Fruit fly (Drosophila melanogaster): ENCODE measurements around the gene CG11672.

CG11672 gene

DNA sequence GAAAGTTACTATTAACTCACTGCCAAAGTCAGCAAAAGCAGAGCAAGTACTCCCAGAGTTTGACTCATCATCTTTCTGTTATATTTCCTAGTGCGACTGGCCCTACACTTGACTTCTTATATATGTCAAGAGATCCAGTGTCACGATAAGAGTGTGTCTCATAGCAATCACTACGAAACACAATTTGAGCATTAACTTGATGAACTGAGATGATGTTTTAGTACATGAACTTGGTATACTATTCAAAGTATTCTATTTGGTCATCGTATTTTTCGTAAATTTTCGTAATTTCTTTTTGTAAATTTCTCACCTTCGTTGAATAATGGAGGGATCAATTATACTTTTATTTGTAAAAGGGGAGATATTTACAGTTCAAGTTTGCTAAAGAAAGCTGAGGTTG is at the start of gene CG11672:
TSS of gene CG11672 (minus strand) at position 101 of the 400 bp plus-strand sequence.
- no peak for TF ChIP-seq Crg-1 (GFP tag; optimal IDR thresholded peaks at IDR 0.05)
- no peak for TF ChIP-seq pad (GFP tag; optimal IDR thresholded peaks at IDR 0.05)

DNA sequence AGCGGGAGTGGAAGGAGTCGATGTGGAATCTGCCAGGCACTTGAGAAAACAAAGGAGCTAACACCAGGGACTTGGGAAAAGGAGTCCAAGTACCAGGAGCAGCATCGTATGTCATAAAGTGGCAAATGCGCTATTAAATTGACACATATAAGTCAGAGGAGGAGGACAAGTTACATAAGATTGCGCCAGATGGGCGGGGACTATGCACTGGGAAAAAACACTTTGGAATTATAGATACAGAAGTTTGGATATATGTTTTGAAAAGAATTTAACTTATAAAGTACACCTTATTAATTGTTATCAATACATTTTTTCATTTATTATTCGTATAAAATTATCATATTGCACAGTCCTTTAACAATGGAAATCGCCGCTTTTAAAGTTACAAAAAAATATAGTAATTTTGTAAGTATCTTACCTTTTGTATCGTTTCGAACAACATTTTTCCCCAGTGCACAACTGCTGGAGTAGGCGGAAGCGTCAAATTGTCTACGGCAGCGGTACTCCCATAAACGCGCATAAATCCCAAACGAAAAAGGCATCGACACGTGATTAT is 45.7 kb upstream of the CG11672 start:
- TF ChIP-seq Crg-1 (GFP tag; optimal IDR thresholded peaks at IDR 0.05), result no peak
- no peak for TF ChIP-seq cic (GFP tag; optimal IDR thresholded peaks at IDR 0.05)
- TF ChIP-seq tj (GFP tag; optimal IDR thresholded peaks at IDR 0.05), result no peak
- TF ChIP-seq CG7101 (tag; optimal IDR thresholded peaks at IDR 0.05), result no peak
- TF ChIP-seq CG11617 (GFP tag; optimal IDR thresholded peaks at IDR 0.05), result no peak
- no peak for TF ChIP-seq pad (GFP tag; optimal IDR thresholded peaks at IDR 0.05)
- no peak for TF ChIP-seq cnc (optimal IDR thresholded peaks at IDR 0.05)
- TF ChIP-seq CG5204 (GFP tag; optimal IDR thresholded peaks at IDR 0.05), result no peak
- TF ChIP-seq Hr96 (GFP tag; optimal IDR thresholded peaks at IDR 0.05), result no peak
- TF ChIP-seq Mnt (GFP tag; optimal IDR thresholded peaks at IDR 0.05), result no peak
- no peak for TF ChIP-seq kay (GFP tag; ENCODE audit: borderline replicate concordance)
- TF ChIP-seq CG33017 (tag; optimal IDR thresholded peaks at IDR 0.05), result no peak

DNA sequence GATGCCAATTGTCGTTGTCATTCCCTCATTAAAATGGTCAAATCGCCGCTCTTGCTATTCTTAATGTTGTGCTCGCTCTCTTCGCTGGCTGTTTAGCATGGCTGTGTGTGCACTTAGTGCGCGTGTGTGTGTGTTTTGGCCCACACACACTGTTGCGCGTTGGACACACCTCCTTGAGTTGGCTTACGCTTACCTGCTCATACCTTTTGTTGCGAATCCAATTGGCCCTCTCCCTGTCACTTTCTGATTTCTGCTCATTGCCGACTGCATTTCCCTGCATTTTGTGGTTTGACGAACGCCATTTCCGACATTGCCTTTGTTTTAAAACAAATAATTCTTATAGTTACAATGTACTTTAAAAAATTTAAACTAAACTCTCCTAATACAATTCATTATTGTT is 44.6 kb upstream of the CG11672 start:
- no peak for TF ChIP-seq CG1620 (GFP tag; optimal IDR thresholded peaks at IDR 0.05)
- no peak for TF ChIP-seq toe (GFP tag; optimal IDR thresholded peaks at IDR 0.05)
- TF ChIP-seq Mnt (GFP tag; optimal IDR thresholded peaks at IDR 0.05), result no peak
- no peak for TF ChIP-seq bab1 (GFP tag; optimal IDR thresholded peaks at IDR 0.05)
- TF ChIP-seq cnc (optimal IDR thresholded peaks at IDR 0.05), result no peak
- no peak for TF ChIP-seq CG5204 (GFP tag; optimal IDR thresholded peaks at IDR 0.05)
- TF ChIP-seq CG12768 (GFP tag; optimal IDR thresholded peaks at IDR 0.05), result no peak
- no peak for TF ChIP-seq Clk (GFP tag; optimal IDR thresholded peaks at IDR 0.05)
- TF ChIP-seq Hr96 (GFP tag; optimal IDR thresholded peaks at IDR 0.05), result no peak
- TF ChIP-seq CG33017 (tag; optimal IDR thresholded peaks at IDR 0.05), result no peak
- no peak for TF ChIP-seq cic (GFP tag; optimal IDR thresholded peaks at IDR 0.05)

DNA sequence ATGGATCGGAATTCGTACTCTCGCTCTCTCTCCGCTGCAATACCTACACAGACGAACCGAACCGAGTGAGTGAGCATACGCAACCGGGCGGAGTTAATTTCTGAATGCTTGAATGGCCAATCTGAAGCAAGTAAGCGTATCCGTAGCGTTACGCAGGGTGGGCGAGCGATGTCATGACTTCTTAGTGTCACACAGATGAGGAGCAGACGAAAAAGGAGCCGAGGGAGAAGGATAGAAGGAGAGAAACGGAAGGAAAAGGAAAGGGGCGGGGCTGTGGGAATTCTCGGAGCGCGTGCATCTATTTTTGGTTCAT is 44.0 kb upstream of the CG11672 start:
- no peak for TF ChIP-seq cnc (optimal IDR thresholded peaks at IDR 0.05)
- TF ChIP-seq kay (GFP tag; ENCODE audit: borderline replicate concordance), result peak; percentile 12

DNA sequence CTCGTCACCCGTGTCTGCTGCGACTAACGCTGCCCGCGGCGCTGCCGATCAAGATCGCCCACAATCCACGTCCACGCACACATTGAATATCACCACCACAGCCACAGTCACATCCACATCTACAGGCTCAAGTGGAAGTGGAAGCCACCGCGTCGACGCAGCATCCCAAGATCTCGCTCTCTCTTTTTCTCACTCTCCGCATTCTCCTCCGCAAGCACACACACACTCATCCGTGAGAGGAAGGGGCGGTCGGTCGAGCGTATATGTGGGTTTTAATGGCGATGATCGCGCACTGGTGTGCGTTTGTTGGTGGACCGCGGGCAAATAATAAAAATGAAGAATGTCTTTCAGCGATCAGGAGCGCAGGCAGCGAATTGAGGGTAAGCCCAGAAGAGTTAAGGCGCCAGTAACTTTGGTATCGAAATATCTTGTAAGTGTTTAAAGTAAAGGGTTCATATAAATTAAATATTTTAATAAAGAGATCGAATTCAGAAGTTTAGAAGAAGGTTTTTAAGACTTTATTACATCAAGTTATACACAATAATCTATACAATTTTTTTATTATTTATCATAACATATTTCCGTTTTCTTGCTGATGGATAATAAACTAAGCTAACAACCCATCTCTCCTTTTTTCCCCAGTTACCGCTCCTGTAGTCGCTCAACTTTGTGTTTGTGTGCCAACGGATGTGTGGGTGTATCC is 43.5 kb upstream of the CG11672 start, which contains the start of gene Poxm:
TSS of gene Poxm (minus strand) at position 25 of the 703 bp plus-strand sequence.
- TF ChIP-seq kay (GFP tag; ENCODE audit: borderline replicate concordance) (peak; percentile 67), Mnt (GFP tag; optimal IDR thresholded peaks at IDR 0.05) (no peak), CG1620 (GFP tag; optimal IDR thresholded peaks at IDR 0.05) (no peak)

DNA sequence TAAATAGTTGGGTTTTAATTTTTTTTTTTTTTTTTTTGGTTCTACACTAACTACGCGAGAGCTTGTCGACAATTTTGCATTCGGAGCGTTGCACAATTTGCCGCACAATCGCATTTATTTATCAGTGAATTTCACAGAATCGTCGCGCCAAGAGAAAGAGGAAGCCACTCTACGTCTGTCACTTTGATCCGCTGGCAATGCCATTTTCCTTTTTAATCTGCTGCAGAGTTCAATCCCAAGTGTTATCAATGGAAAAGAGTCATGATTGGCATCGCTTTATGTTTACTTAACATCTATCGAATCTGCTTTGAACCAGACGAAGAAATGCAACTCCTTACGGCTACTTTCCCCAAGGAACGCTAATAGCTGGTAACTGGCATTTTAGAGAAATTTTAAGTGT is 39.2 kb upstream of the CG11672 start:
- no peak for TF ChIP-seq CG11617 (GFP tag; optimal IDR thresholded peaks at IDR 0.05)
- TF ChIP-seq bab1 (GFP tag; optimal IDR thresholded peaks at IDR 0.05), result no peak
- TF ChIP-seq kay (GFP tag; ENCODE audit: borderline replicate concordance), result no peak
- TF ChIP-seq ovo (GFP tag; optimal IDR thresholded peaks at IDR 0.05), result no peak
- no peak for TF ChIP-seq cic (GFP tag; optimal IDR thresholded peaks at IDR 0.05)
- no peak for TF ChIP-seq CG33017 (tag; optimal IDR thresholded peaks at IDR 0.05)
- TF ChIP-seq CG1620 (GFP tag; optimal IDR thresholded peaks at IDR 0.05), result no peak
- TF ChIP-seq tj (GFP tag; optimal IDR thresholded peaks at IDR 0.05), result no peak

DNA sequence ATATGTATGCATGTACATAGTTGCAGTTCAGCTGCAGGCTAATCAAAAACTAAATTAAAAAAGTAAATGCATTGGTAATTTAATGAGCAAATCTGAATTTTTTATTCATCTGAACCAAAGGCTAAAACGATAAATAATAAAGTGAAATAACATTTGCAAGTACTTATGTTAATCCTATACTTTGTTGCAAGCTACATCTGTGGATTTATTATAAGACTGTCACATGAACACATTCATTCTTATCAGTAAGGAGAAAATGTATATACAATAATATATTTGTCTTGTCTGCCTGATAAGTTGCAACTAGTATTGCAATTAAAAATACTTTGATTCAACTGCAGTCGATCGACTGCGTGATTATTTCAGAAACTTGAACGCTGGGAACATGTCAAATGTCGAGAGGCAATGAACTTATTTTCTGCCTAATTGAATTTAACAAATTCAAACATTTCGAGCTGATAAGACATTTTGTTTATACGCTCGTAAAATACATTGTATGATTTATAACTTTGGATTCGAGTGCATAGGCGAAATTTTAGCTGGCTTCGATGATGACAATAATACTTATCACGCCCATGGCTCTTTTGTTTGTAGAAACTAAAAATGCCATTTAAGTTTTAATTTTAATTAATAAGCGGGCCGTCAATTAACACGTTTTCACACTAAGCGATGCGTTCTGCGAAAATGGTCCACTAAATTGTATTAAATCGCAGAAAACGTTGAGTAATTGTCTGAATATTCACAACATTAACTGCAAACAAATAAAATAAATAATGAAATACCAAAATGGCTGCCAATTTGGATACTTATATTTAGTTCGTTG is 37.8 kb upstream of the CG11672 start:
- TF ChIP-seq kay (GFP tag; ENCODE audit: borderline replicate concordance), result peak; percentile 86
- no peak for TF ChIP-seq ovo (GFP tag; optimal IDR thresholded peaks at IDR 0.05)

DNA sequence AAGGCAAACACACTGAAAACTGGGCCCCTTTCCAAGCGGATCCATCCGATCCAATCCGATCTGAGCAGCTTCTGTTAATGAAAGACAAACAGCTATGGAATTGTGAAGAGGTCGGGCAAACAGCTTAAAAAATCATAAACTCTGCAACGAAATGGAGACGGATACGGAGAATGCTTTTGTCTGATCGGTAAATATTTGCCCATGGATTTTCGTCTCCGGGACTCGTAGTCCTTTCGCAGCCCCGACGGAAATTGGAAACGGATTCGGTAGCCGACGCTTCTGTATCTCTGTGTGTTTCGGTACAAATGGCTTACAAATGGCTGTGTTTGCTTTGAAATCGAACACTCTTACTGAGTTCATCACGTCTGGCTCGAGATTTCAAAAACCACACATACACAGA is 36.5 kb upstream of the CG11672 start:
- TF ChIP-seq ovo (GFP tag; optimal IDR thresholded peaks at IDR 0.05) (no peak), CG1620 (GFP tag; optimal IDR thresholded peaks at IDR 0.05) (no peak), CG7101 (tag; optimal IDR thresholded peaks at IDR 0.05) (no peak), cic (GFP tag; optimal IDR thresholded peaks at IDR 0.05) (no peak), CG11617 (GFP tag; optimal IDR thresholded peaks at IDR 0.05) (no peak)

Measured in whole organism, adult.